Fruit fly (Drosophila melanogaster): ENCODE results near the gene CG1299.

DNA sequence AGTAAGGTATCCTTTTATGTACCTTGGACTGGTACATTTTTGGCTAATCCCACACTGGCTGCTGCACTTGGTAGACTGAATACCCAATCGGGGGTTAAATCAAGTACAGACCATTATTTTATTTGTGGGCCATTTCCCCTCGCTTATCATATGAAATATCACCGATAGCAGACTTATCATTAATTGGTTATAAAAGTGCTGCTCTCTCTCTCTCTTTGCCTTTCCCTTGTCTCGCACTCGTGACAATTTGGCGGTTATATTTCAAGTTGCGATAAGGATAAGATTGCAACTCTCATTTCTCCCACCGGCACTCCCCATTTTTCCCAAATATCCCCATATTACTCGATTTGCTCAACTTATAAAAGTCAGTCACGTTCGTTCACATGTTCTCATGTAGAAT lies 32.8 kb upstream of the CG1299 start:
- TF ChIP-seq N (GFP tag; optimal IDR thresholded peaks at IDR 0.05) (no peak), Dfd (GFP tag; optimal IDR thresholded peaks at IDR 0.05) (no peak), br (GFP tag; optimal IDR thresholded peaks at IDR 0.05) (no peak), OdsH (GFP tag; optimal IDR thresholded peaks at IDR 0.05) (no peak), sage (GFP tag; optimal IDR thresholded peaks at IDR 0.05) (no peak), Jra (GFP tag; optimal IDR thresholded peaks at IDR 0.05) (no peak), psq (GFP tag; optimal IDR thresholded peaks at IDR 0.05) (no peak), fru (GFP tag; optimal IDR thresholded peaks at IDR 0.05) (no peak)

Measured in whole organism, wandering third instar larva.